Fruit fly (Drosophila melanogaster): ENCODE measurements around the gene CG33645.

The CG33645 gene

DNA sequence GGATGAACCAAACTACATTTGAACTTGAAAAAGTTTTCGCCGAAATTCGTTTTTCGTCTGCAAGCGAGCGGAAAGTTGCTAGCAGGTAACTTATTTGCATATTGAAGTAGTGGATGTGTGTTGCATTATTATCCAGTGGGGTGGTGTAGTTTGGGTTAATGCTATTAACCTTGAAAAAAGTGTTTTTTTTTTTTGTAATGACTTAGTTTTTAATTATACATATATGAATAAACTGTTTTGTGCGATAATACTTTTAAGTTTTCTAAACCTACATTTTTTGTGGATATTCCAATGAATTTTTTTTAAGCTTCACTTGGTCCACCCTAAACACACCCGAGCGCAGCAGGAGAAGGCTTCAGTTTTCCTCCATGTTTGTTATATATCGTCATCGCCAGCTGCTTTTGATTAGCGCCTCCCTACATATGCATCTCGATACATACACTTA, 38.4 kb downstream of the CG33645 start (continued):
- TF ChIP-seq lab (GFP tag; optimal IDR thresholded peaks at IDR 0.05) (peak; percentile 40), CG13424 (tag; optimal IDR thresholded peaks at IDR 0.05) (peak; percentile 59), mld (GFP tag; IDR thresholded peaks at IDR 0.05; ENCODE audit: partially characterized antibody) (no peak), Xrp1 (GFP tag; IDR thresholded peaks at IDR 0.05) (peak; percentile 40; the same call in 1 of the 2 replicates), CG12155 (GFP tag; optimal IDR thresholded peaks at IDR 0.05) (no peak), lola (GFP tag; optimal IDR thresholded peaks at IDR 0.05) (peak in 1 of 3 experiments; percentile 61), CG10267 (tag; optimal IDR thresholded peaks at IDR 0.05) (peak; percentile 34), D (optimal IDR thresholded peaks at IDR 0.05) (no peak), D (GFP tag; optimal IDR thresholded peaks at IDR 0.05) (peak; percentile 46), Oli (tag; optimal IDR thresholded peaks at IDR 0.05) (peak; percentile 42), CG9437 (GFP tag; optimal IDR thresholded peaks at IDR 0.05) (peak; percentile 23), dpn (GFP tag; optimal IDR thresholded peaks at IDR 0.05) (peak in 1 of 2 experiments; percentile 38), dm (GFP tag; optimal IDR thresholded peaks at IDR 0.05) (no peak), CG7357 (GFP tag; IDR thresholded peaks at IDR 0.05) (0 out of 3 replicates have a peak, but pooled peaks have one; percentile 28)

DNA sequence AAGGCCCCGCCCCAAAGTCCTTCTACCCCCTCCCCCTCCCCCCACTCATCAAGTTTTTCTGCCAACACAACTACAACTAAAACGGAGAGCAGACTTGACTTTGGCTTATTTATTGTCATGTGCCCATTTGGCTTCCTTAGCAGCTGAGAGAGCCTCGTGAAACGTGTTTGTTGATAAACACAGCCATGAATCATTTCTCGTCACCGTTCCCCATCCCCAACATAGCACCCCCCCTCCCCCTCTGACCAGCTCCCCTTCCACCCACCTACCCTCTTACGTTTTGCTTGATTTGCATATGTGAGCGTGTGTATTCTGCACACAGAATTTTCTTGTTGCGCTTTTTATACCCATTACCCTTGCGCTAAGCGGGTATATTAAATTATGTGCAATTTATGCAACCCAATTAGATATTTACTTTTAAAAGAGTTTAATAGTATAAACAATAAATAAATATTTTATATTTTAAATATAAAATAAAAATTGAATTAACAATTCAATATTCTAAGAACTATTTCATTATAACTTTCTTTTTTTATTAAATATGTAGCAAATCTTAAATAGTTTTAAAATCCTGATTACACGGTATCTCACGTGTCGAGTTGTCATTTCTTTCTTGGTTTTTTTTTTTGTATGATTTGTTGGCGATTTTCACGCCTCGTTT, 39.3 kb downstream of the CG33645 start:
- TF ChIP-seq row (GFP tag; IDR thresholded peaks at IDR 0.05) (peak; percentile 60; the same call in 2 of the 3 replicates), CG18764 (GFP tag; optimal IDR thresholded peaks at IDR 0.05) (no peak), Xbp1 (GFP tag; optimal IDR thresholded peaks at IDR 0.05) (peak; percentile 12), Dref (GFP tag; IDR thresholded peaks at IDR 0.05) (no peak), CG11504 (tag; optimal IDR thresholded peaks at IDR 0.05) (peak; percentile 58), seq (GFP tag; IDR thresholded peaks at IDR 0.05) (no peak), CG14965 (GFP tag; optimal IDR thresholded peaks at IDR 0.05; ENCODE audit: borderline replicate concordance) (no peak), CG18619 (GFP tag; optimal IDR thresholded peaks at IDR 0.05) (peak; percentile 12), CG7271 (tag; optimal IDR thresholded peaks at IDR 0.05) (no peak), CG9727 (GFP tag; optimal IDR thresholded peaks at IDR 0.05) (peak; percentile 38), CG7556 (GFP tag; optimal IDR thresholded peaks at IDR 0.05) (peak; percentile 41), Rx (GFP tag; IDR thresholded peaks at IDR 0.05) (no peak), usp (GFP tag; optimal IDR thresholded peaks at IDR 0.05) (no peak), fd96Cb (tag; optimal IDR thresholded peaks at IDR 0.05) (peak; percentile 23), PHDP (tag; optimal IDR thresholded peaks at IDR 0.05) (peak; percentile 14), gem (tag; optimal IDR thresholded peaks at IDR 0.05) (peak; percentile 54), CG8924 (tag; optimal IDR thresholded peaks at IDR 0.05) (no peak), CG13296 (GFP tag; optimal IDR thresholded peaks at IDR 0.05) (peak; percentile 42), CG7372 (GFP tag; IDR thresholded peaks at IDR 0.05) (no peak), CG11695 (GFP tag; IDR thresholded peaks at IDR 0.05) (0 out of 3 replicates have a peak, but pooled peaks have one; percentile 20), fd102C (GFP tag; optimal IDR thresholded peaks at IDR 0.05) (no peak), az2 (GFP tag; optimal IDR thresholded peaks at IDR 0.05) (peak; percentile 9), CG10979 (tag; optimal IDR thresholded peaks at IDR 0.05) (peak; percentile 15), CG10321 (GFP tag; IDR thresholded peaks at IDR 0.05) (peak; percentile 35; the same call in 1 of the 2 replicates), otp (GFP tag; IDR thresholded peaks at IDR 0.05) (0 out of 3 replicates have a peak, but pooled peaks have one; percentile 7), CG17612 (GFP tag; IDR thresholded peaks at IDR 0.05) (no peak), scrt (GFP tag; optimal IDR thresholded peaks at IDR 0.05) (peak; percentile 32), CG6175 (GFP tag; IDR thresholded peaks at IDR 0.05) (no peak), ci (GFP tag; IDR thresholded peaks at IDR 0.05) (peak; percentile 46; the same call in 1 of the 3 replicates), Blimp-1 (GFP tag; optimal IDR thresholded peaks at IDR 0.05) (peak; percentile 41), slbo (GFP tag; IDR thresholded peaks at IDR 0.05) (0 out of 2 replicates have a peak, but pooled peaks have one; percentile 10), B-H1 (GFP tag; IDR thresholded peaks at IDR 0.05) (0 out of 3 replicates have a peak, but pooled peaks have one; percentile 11), Asciz (GFP tag; optimal IDR thresholded peaks at IDR 0.05) (no peak), CG31441 (GFP tag; IDR thresholded peaks at IDR 0.05) (peak; percentile 72)
